Worm (Caenorhabditis elegans) whole organism, late embryonic: Measurements from ENCODE around the gene mig-13.

Experiments used
- F13H6.1 ChIP-seq: sonication (generic microtip); optimal IDR thresholded peaks from 2 replicates; lab custom pipeline; 2016; ENCODE audit warnings: missing genetic modification characterization, missing compliant biosample characterization
- nfya-1 ChIP-seq: sonication (generic microtip); optimal IDR thresholded peaks from 2 replicates; lab custom pipeline; 2017; ENCODE audit warnings: missing genetic modification characterization, mild to moderate bottlenecking, missing compliant biosample characterization, antibody characterized with exemption, moderate library complexity

DNA sequence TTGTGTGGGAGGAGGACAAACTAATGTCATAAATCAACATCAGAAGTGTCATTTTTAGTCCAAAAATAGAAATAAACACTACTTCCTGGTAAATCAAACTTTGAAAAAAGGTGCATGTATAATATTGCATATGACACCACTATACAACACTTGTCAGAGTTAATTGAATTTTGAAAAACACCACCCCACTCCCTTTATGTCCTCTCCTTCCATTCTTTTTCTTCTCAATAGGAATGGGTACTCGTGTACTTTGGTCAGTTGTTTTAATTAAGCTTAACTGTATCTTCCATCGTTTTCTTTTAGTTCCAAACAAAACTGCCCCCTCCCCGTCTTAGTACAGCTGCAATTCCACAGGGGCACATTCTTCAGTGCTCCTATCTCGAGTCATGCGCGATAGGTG lies 12.4 kb downstream of the mig-13 start:
- no peak for TF ChIP-seq nfya-1
- no peak for TF ChIP-seq F13H6.1
